Fruit fly (Drosophila melanogaster): ENCODE data around the gene slp2.
A peak's percentile ranks its signal among the peaks of the same experiment; 100 is the strongest.

The slp2 gene

DNA sequence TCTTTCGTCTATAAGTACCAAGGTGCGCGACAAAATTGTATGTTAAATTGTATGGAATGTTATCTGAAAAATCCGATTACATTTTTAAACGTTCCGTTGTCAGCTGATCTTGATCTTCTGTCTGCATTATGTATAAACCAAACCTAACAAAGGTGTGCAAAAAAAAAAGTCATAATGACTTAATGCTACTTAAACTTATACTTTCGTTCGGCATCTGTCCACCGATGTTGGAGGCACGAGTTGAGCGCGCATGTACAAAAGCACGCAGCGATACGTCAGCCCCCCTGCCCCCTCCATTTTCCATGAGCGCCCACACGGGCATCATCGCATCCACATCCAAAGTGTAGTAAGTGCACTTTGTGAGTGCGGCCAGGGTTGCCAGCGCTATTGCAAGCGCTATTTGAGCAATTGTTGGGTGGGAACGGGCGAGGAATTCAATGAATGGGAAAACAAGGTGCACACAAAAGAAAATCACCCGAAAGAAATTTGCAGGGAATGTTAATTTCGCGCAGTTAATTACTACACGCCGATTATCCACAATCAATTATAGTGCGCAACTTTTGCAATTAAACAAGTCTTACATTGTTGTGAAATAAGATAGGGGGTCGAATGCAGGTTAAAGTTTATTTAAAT lies 31.9 kb upstream of the slp2 start (continued):
- peak; percentile 95 for TF ChIP-seq CG3726 (GFP tag; IDR thresholded peaks at IDR 0.05)
- TF ChIP-seq ATbp (GFP tag; optimal IDR thresholded peaks at IDR 0.05) = peak; percentile 99
- TF ChIP-seq jing (GFP tag; optimal IDR thresholded peaks at IDR 0.05) = peak; percentile 98
- no peak for TF ChIP-seq inv (GFP tag; IDR thresholded peaks at IDR 0.05; ENCODE audit: partially characterized antibody)
- peak; percentile 98 for TF ChIP-seq kah (GFP tag; optimal IDR thresholded peaks at IDR 0.05)
- peak; percentile 95 for TF ChIP-seq cato (GFP tag; optimal IDR thresholded peaks at IDR 0.05; ENCODE audit: borderline replicate concordance)
- peak; percentile 98 for TF ChIP-seq H15 (GFP tag; IDR thresholded peaks at IDR 0.05)
- TF ChIP-seq CG32532 (GFP tag; IDR thresholded peaks at IDR 0.05) = peak; percentile 97
- peak; percentile 97 for TF ChIP-seq CG32767 (GFP tag; IDR thresholded peaks at IDR 0.05)
- TF ChIP-seq CG11723 (GFP tag; optimal IDR thresholded peaks at IDR 0.05) = peak; percentile 97
- TF ChIP-seq mirr (GFP tag; optimal IDR thresholded peaks at IDR 0.05) = peak; percentile 98
- TF ChIP-seq CG2202 (tag; optimal IDR thresholded peaks at IDR 0.05) = peak; percentile 95
- TF ChIP-seq scrt (GFP tag; optimal IDR thresholded peaks at IDR 0.05) = peak; percentile 97
- peak; percentile 100 for TF ChIP-seq Med (GFP tag)
- peak; percentile 97 for TF ChIP-seq croc (GFP tag; conservative IDR thresholded peaks at IDR 0.05)
- peak; percentile 97 for TF ChIP-seq CG30431 (GFP tag; optimal IDR thresholded peaks at IDR 0.05)
- peak; percentile 98 for TF ChIP-seq ranshi (GFP tag; IDR thresholded peaks at IDR 0.05)
- peak in 1 of 2 experiments; percentile 99 for TF ChIP-seq Eip74EF (GFP tag; optimal IDR thresholded peaks at IDR 0.05)
- TF ChIP-seq wek (GFP tag; optimal IDR thresholded peaks at IDR 0.05) = peak; percentile 97
- TF ChIP-seq Doc2 (GFP tag; IDR thresholded peaks at IDR 0.05) = peak; percentile 92
- TF ChIP-seq CG4617 (GFP tag; optimal IDR thresholded peaks at IDR 0.05; ENCODE audit: borderline replicate concordance) = peak; percentile 92
- TF ChIP-seq ttk (GFP tag; IDR thresholded peaks at IDR 0.05) = peak; percentile 97
- peak; percentile 97 for TF ChIP-seq Dek (tag; optimal IDR thresholded peaks at IDR 0.05)
- peak; percentile 98 for TF ChIP-seq CG10366 (GFP tag; IDR thresholded peaks at IDR 0.05)
- peak; percentile 95 for TF ChIP-seq CG12942 (GFP tag; optimal IDR thresholded peaks at IDR 0.05)
- peak; percentile 99 for TF ChIP-seq Spps (tag; optimal IDR thresholded peaks at IDR 0.05)
- TF ChIP-seq vfl (GFP tag; optimal IDR thresholded peaks at IDR 0.05) = peak; percentile 90
- peak; percentile 95 for TF ChIP-seq schlank (tag; optimal IDR thresholded peaks at IDR 0.05)
- TF ChIP-seq psq (GFP tag; optimal IDR thresholded peaks at IDR 0.05) = peak; percentile 88
- TF ChIP-seq cas (GFP tag; IDR thresholded peaks at IDR 0.05) = peak; percentile 82
- TF ChIP-seq Max (GFP tag; optimal IDR thresholded peaks at IDR 0.05) = peak; percentile 97
- TF ChIP-seq CG7372 (GFP tag; IDR thresholded peaks at IDR 0.05) = peak; percentile 96
- TF ChIP-seq CG5245 (GFP tag; optimal IDR thresholded peaks at IDR 0.05) = peak; percentile 97
- TF ChIP-seq ems (GFP tag; optimal IDR thresholded peaks at IDR 0.05) = peak; percentile 98
- peak; percentile 83 for TF ChIP-seq dan (GFP tag; IDR thresholded peaks at IDR 0.05)
- peak; percentile 94 for TF ChIP-seq NC2β (GFP tag; optimal IDR thresholded peaks at IDR 0.05)
- TF ChIP-seq lbe (GFP tag; optimal IDR thresholded peaks at IDR 0.05) = peak; percentile 44
- peak; percentile 98 for TF ChIP-seq MTF-1 (GFP tag; optimal IDR thresholded peaks at IDR 0.05; ENCODE audit: borderline replicate concordance)
- peak; percentile 98 for TF ChIP-seq E2f1 (GFP tag; IDR thresholded peaks at IDR 0.05)
- TF ChIP-seq CG12299 (tag; optimal IDR thresholded peaks at IDR 0.05) = peak; percentile 98
- TF ChIP-seq tin (GFP tag; optimal IDR thresholded peaks at IDR 0.05) = peak; percentile 97
- TF ChIP-seq CG33213 (GFP tag; optimal IDR thresholded peaks at IDR 0.05) = peak; percentile 98
- peak; percentile 96 for TF ChIP-seq peb (GFP tag; IDR thresholded peaks at IDR 0.05)
- TF ChIP-seq CG14667 (GFP tag; IDR thresholded peaks at IDR 0.05) = peak; percentile 97
- TF ChIP-seq Optix (GFP tag; IDR thresholded peaks at IDR 0.05) = peak; percentile 98
- TF ChIP-seq chm (GFP tag; IDR thresholded peaks at IDR 0.05) = peak; percentile 98
- peak; percentile 35 for TF ChIP-seq Dp (GFP tag; optimal IDR thresholded peaks at IDR 0.05)
- no peak for TF ChIP-seq zen2 (GFP tag; IDR thresholded peaks at IDR 0.05; ENCODE audit: partially characterized antibody)
- TF ChIP-seq CG10209 (GFP tag; optimal IDR thresholded peaks at IDR 0.05) = peak; percentile 98
- TF ChIP-seq z (GFP tag; IDR thresholded peaks at IDR 0.05) = peak; percentile 70; the same call in 2 of the 3 replicates
